Fruit fly (Drosophila melanogaster) whole organism, embryonic: ENCODE results near the gene Patr-1.
A peak's percentile ranks its signal among the peaks of the same experiment; 100 is the strongest.

Source experiments
- Bgb ChIP-seq: fragments of 200-800 bp; sonication (Bioruptor generic); IDR thresholded peaks from 2 replicates; pipeline ENCODE4 v1.3.6; 2022; ENCODE audit warnings: missing biosample characterization, missing genetic modification characterization; ENCODE audit not compliant: partially characterized antibody
- Bteb2 ChIP-seq: fragments of 200-800 bp; sonication (Bioruptor generic); optimal IDR thresholded peaks from 2 replicates; lab custom pipeline; 2016; ENCODE audit warnings: missing biosample characterization, missing genetic modification characterization
- CG10462 ChIP-seq: fragments of 200-800 bp; sonication (Bioruptor generic); optimal IDR thresholded peaks from 2 replicates; lab custom pipeline; 2016; ENCODE audit warnings: missing biosample characterization, missing genetic modification characterization
- CG11456 ChIP-seq: fragments of 200-800 bp; sonication (Bioruptor generic); IDR thresholded peaks from 3 replicates; pipeline ENCODE4 v1.3.6; 2022; ENCODE audit warnings: missing biosample characterization, missing genetic modification characterization
- CG12104 ChIP-seq: fragments of 200-800 bp; sonication (Bioruptor generic); optimal IDR thresholded peaks from 3 replicates; lab custom pipeline; 2016; ENCODE audit warnings: missing biosample characterization, missing genetic modification characterization
- CG12236 ChIP-seq: fragments of 200-800 bp; sonication (Bioruptor generic); optimal IDR thresholded peaks from 2 replicates; lab custom pipeline; 2016; ENCODE audit warnings: missing biosample characterization, missing genetic modification characterization
- CG13123 ChIP-seq: fragments of 200-800 bp; sonication (Bioruptor generic); optimal IDR thresholded peaks from 2 replicates; lab custom pipeline; 2016; ENCODE audit warnings: missing biosample characterization, missing genetic modification characterization
- CG14667 ChIP-seq: fragments of 200-800 bp; sonication (Bioruptor generic); IDR thresholded peaks from 2 replicates; pipeline ENCODE4 v1.3.6; 2022; ENCODE audit warnings: missing biosample characterization, missing genetic modification characterization
- CG17359 ChIP-seq: fragments of 200-800 bp; sonication (Bioruptor generic); optimal IDR thresholded peaks from 3 replicates; lab custom pipeline; 2018; ENCODE audit warnings: missing biosample characterization, mild to moderate bottlenecking, missing genetic modification characterization, moderate library complexity
- CG17385 ChIP-seq: fragments of 200-800 bp; sonication (Bioruptor generic); optimal IDR thresholded peaks from 3 replicates; lab custom pipeline; 2018; ENCODE audit warnings: missing biosample characterization, mild to moderate bottlenecking, missing genetic modification characterization
- CG17912 ChIP-seq: fragments of 200-800 bp; sonication (Bioruptor generic); optimal IDR thresholded peaks from 2 replicates; lab custom pipeline; 2018; ENCODE audit warnings: missing biosample characterization, mild to moderate bottlenecking, missing genetic modification characterization
- CG18262 ChIP-seq: fragments of 200-800 bp; optimal IDR thresholded peaks from 3 replicates; lab custom pipeline; 2019; ENCODE audit warnings: missing biosample characterization, mild to moderate bottlenecking, missing genetic modification characterization, moderate library complexity
- CG2712 ChIP-seq: fragments of 200-800 bp; optimal IDR thresholded peaks from 3 replicates; lab custom pipeline; 2019; ENCODE audit warnings: missing biosample characterization, mild to moderate bottlenecking, missing genetic modification characterization, moderate library complexity
- CG30403 ChIP-seq: fragments of 200-800 bp; sonication (Bioruptor generic); optimal IDR thresholded peaks from 3 replicates; lab custom pipeline; 2016; ENCODE audit warnings: missing biosample characterization, missing genetic modification characterization
- CG3281 ChIP-seq: fragments of 200-800 bp; sonication (Bioruptor generic); optimal IDR thresholded peaks from 3 replicates; lab custom pipeline; 2017; ENCODE audit warnings: missing biosample characterization, mild to moderate bottlenecking, missing genetic modification characterization
- CG3726 ChIP-seq: fragments of 200-800 bp; sonication (Bioruptor generic); IDR thresholded peaks from 3 replicates; pipeline ENCODE4, ENCODE4 v1.3.6; 2022; ENCODE audit warnings: missing biosample characterization, missing genetic modification characterization
- CG3995 ChIP-seq: fragments of 200-800 bp; sonication (Bioruptor generic); optimal IDR thresholded peaks from 3 replicates; lab custom pipeline; 2016; ENCODE audit warnings: missing biosample characterization, missing genetic modification characterization
- CG4617 ChIP-seq: fragments of 200-800 bp; sonication (Bioruptor generic); optimal IDR thresholded peaks from 3 replicates; lab custom pipeline; 2016; ENCODE audit warnings: missing biosample characterization, missing genetic modification characterization, borderline replicate concordance
- CG5180 ChIP-seq: fragments of 200-800 bp; sonication (Bioruptor generic); optimal IDR thresholded peaks from 3 replicates; lab custom pipeline; 2017; ENCODE audit warnings: missing biosample characterization, missing genetic modification characterization, mild to moderate bottlenecking, moderate library complexity, missing genetic modification reagents
- CG5245 ChIP-seq: fragments of 200-800 bp; sonication (Bioruptor generic); optimal IDR thresholded peaks from 3 replicates; lab custom pipeline; 2016; ENCODE audit warnings: missing biosample characterization, missing genetic modification characterization
- CG7928 ChIP-seq: fragments of 200-800 bp; sonication (Bioruptor generic); optimal IDR thresholded peaks from 2 replicates; lab custom pipeline; 2017; ENCODE audit warnings: missing biosample characterization, mild to moderate bottlenecking, missing genetic modification characterization
- CG9797 ChIP-seq: fragments of 200-800 bp; sonication (Bioruptor generic); optimal IDR thresholded peaks from 3 replicates; lab custom pipeline; 2018; ENCODE audit warnings: missing biosample characterization, mild to moderate bottlenecking, missing genetic modification characterization
- Camta ChIP-seq: fragments of 200-800 bp; sonication (Bioruptor generic); optimal IDR thresholded peaks from 2 replicates; lab custom pipeline; 2016; ENCODE audit warnings: missing biosample characterization, missing genetic modification characterization
- Dref ChIP-seq: fragments of 200-800 bp; sonication (Bioruptor generic); IDR thresholded peaks from 2 replicates; pipeline ENCODE4 v1.3.6; 2022; ENCODE audit warnings: missing biosample characterization, missing genetic modification characterization
- E2f2 ChIP-seq: fragments of 200-800 bp; sonication (Bioruptor generic); IDR thresholded peaks from 2 replicates; pipeline ENCODE4 v1.3.6; 2022; ENCODE audit warnings: missing biosample characterization, missing genetic modification characterization
- Elba2 ChIP-seq: fragments of 200-800 bp; sonication (Bioruptor generic); optimal IDR thresholded peaks from 3 replicates; lab custom pipeline; 2016; ENCODE audit warnings: missing biosample characterization, missing genetic modification characterization
- GATAe ChIP-seq: fragments of 200-800 bp; sonication (Bioruptor generic); conservative IDR thresholded peaks from 2 replicates; pipeline ENCODE4 v1.3.6; 2022; ENCODE audit warnings: missing biosample characterization, missing genetic modification characterization
- HmgD ChIP-seq: fragments of 200-800 bp; sonication (Bioruptor generic); optimal IDR thresholded peaks from 3 replicates; lab custom pipeline; 2016; ENCODE audit warnings: missing biosample characterization, missing genetic modification characterization
- Hsf ChIP-seq: fragments of 200-800 bp; sonication (Bioruptor generic); optimal IDR thresholded peaks from 3 replicates; lab custom pipeline; 2016; ENCODE audit warnings: missing biosample characterization, missing genetic modification characterization
- MESR4 ChIP-seq: fragments of 200-800 bp; sonication (Bioruptor generic); optimal IDR thresholded peaks from 2 replicates; lab custom pipeline; 2018; ENCODE audit warnings: missing biosample characterization, mild to moderate bottlenecking, missing genetic modification characterization, moderate library complexity
- Mad ChIP-seq: fragments of 200-800 bp; sonication (Bioruptor generic); optimal IDR thresholded peaks from 2 replicates; lab custom pipeline; 2016; ENCODE audit warnings: missing biosample characterization, missing genetic modification characterization
- Max ChIP-seq: fragments of 200-800 bp; sonication (Bioruptor generic); optimal IDR thresholded peaks from 2 replicates; lab custom pipeline; 2016; ENCODE audit warnings: missing biosample characterization, mild to moderate bottlenecking, missing genetic modification characterization
- Myb ChIP-seq: fragments of 200-800 bp; sonication (Bioruptor generic); optimal IDR thresholded peaks from 2 replicates; lab custom pipeline; 2016; ENCODE audit warnings: missing biosample characterization, missing genetic modification characterization
- Rx ChIP-seq: fragments of 200-800 bp; sonication (Bioruptor generic); IDR thresholded peaks from 2 replicates; pipeline ENCODE4 v1.3.6; 2022; ENCODE audit warnings: missing biosample characterization, missing genetic modification characterization
- Sox102F ChIP-seq: fragments of 200-800 bp; sonication (Bioruptor generic); optimal IDR thresholded peaks from 2 replicates; lab custom pipeline; 2018; ENCODE audit warnings: missing biosample characterization, mild to moderate bottlenecking, missing genetic modification characterization, moderate library complexity
- abd-A ChIP-seq: fragments of 200-800 bp; sonication (Bioruptor generic); optimal IDR thresholded peaks from 3 replicates; lab custom pipeline; 2019; ENCODE audit warnings: missing biosample characterization, mild to moderate bottlenecking, missing genetic modification characterization, moderate library complexity
- ara ChIP-seq: fragments of 200-800 bp; sonication (Bioruptor generic); IDR thresholded peaks from 2 replicates; pipeline ENCODE4 v1.3.6; 2022; ENCODE audit warnings: missing biosample characterization, missing genetic modification characterization
- chn ChIP-seq: fragments of 200-800 bp; sonication (Bioruptor generic); optimal IDR thresholded peaks from 2 replicates; lab custom pipeline; 2016; ENCODE audit warnings: missing biosample characterization, missing genetic modification characterization
- crp ChIP-seq, 2 experiments: fragments of 200-800 bp; sonication (Bioruptor generic); optimal IDR thresholded peaks; 2 replicates in 1 of 2; 3 replicates in 1 of 2; lab custom pipeline; 2017; ENCODE audit warnings: missing biosample characterization in 2 of 2, missing genetic modification characterization in 2 of 2, mild to moderate bottlenecking in 1 of 2, moderate library complexity in 1 of 2
- eve ChIP-seq, 2 experiments: fragments of >200 bp; optimal IDR thresholded peaks; 2 replicates each; lab custom pipeline; 2017; ENCODE audit warnings: missing biosample characterization in 2 of 2, missing genetic modification characterization in 2 of 2
- fd3F ChIP-seq: fragments of 200-800 bp; sonication (Bioruptor generic); optimal IDR thresholded peaks from 2 replicates; lab custom pipeline; 2018; ENCODE audit warnings: missing biosample characterization, mild to moderate bottlenecking, missing genetic modification characterization, moderate library complexity
- gce ChIP-seq: fragments of 200-800 bp; sonication (Bioruptor generic); IDR thresholded peaks from 3 replicates; pipeline ENCODE4 v1.3.6; 2022; ENCODE audit warnings: missing biosample characterization, missing genetic modification characterization
- jing ChIP-seq: fragments of 200-800 bp; sonication (Bioruptor generic); optimal IDR thresholded peaks from 2 replicates; lab custom pipeline; 2018; ENCODE audit warnings: missing biosample characterization, mild to moderate bottlenecking, missing genetic modification characterization
- ken ChIP-seq: fragments of 200-800 bp; sonication (Bioruptor generic); IDR thresholded peaks from 3 replicates; pipeline ENCODE4 v1.3.6; 2022; ENCODE audit warnings: missing biosample characterization, missing genetic modification characterization
- sd ChIP-seq: fragments of 200-800 bp; sonication (Bioruptor generic); optimal IDR thresholded peaks from 3 replicates; lab custom pipeline; 2018; ENCODE audit warnings: missing biosample characterization, mild to moderate bottlenecking, missing genetic modification characterization, moderate library complexity
- sisA ChIP-seq: fragments of 200-800 bp; sonication (Bioruptor generic); IDR thresholded peaks from 2 replicates; pipeline ENCODE4 v1.3.6; 2022; ENCODE audit warnings: missing biosample characterization, missing genetic modification characterization
- slp2 ChIP-seq: fragments of 200-800 bp; sonication (Bioruptor generic); optimal IDR thresholded peaks from 2 replicates; lab custom pipeline; 2016; ENCODE audit warnings: missing biosample characterization, missing genetic modification characterization
- vvl ChIP-seq: fragments of 200-800 bp; sonication (Bioruptor generic); IDR thresholded peaks from 2 replicates; pipeline ENCODE4 v1.3.6; 2022; ENCODE audit warnings: missing biosample characterization, missing genetic modification characterization
- wek ChIP-seq: fragments of 200-800 bp; sonication (Bioruptor generic); optimal IDR thresholded peaks from 3 replicates; lab custom pipeline; 2018; ENCODE audit warnings: missing biosample characterization, mild to moderate bottlenecking, missing genetic modification characterization, moderate library complexity
- z ChIP-seq: fragments of 200-800 bp; sonication (Bioruptor generic); IDR thresholded peaks from 3 replicates; pipeline ENCODE4 v1.3.6; 2022; ENCODE audit warnings: missing biosample characterization, missing genetic modification characterization
- zfh1 ChIP-seq: fragments of 200-800 bp; sonication (Bioruptor generic); IDR thresholded peaks from 3 replicates; pipeline ENCODE4 v1.3.6; 2022; ENCODE audit warnings: missing biosample characterization, missing genetic modification characterization

Gene Patr-1

dm6 chr3R:17059811-17060169 lies 16.4 kb downstream of the Patr-1 start (continued):
- TF ChIP-seq gce (GFP tag; lab: Robert Waterston, UW) (0 out of 3 replicates have a peak, but pooled peaks have one; percentile 10), sd (tag; lab: Kevin White, UChicago) (peak; percentile 91), CG17912 (GFP tag; lab: Kevin White, UChicago) (no peak), Camta (no peak), Elba2 (GFP tag; lab: Kevin White, UChicago) (no peak), CG12236 (GFP tag; lab: Kevin White, UChicago) (no peak), CG14667 (GFP tag; lab: Robert Waterston, UW) (no peak), z (peak; percentile 55; the same call in 1 of the 3 replicates), CG11456 (peak; percentile 53; the same call in 1 of the 3 replicates), CG13123 (no peak), ara (GFP tag; lab: Robert Waterston, UW) (0 out of 2 replicates have a peak, but pooled peaks have one; percentile 15), abd-A (peak; percentile 44), CG3995 (GFP tag; lab: Kevin White, UChicago) (no peak)

DNA sequence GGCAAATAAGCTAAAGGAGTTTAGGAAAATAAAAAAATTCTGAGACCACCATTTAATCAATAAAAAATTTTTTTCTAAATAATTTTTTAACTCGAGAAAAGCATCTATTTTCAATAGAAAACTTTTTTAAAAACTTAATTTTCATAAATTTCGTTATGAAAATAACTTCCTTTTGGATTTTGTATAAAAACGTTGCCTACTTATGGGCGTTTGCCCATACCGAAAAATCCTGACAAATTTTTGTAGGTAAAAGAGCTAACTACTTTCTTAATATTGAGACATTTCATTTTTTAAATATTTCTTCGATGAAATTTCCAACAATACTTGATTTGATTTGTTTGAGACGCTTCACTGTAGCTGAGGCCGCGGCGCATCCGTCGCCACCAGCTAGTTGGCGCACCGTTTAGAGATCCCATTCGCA lies 16.9 kb downstream of the Patr-1 start:
- TF ChIP-seq Hsf (GFP tag; lab: Kevin White, UChicago), result peak; percentile 33
- peak; percentile 73 for TF ChIP-seq CG30403
- peak; percentile 55 for TF ChIP-seq CG3281 (GFP tag; lab: Kevin White, UChicago)
- TF ChIP-seq CG2712 (tag; lab: Kevin White, UChicago), result peak; percentile 63
- no peak for TF ChIP-seq GATAe
- no peak for TF ChIP-seq CG4617 (GFP tag; lab: Kevin White, UChicago)
- TF ChIP-seq Rx (GFP tag; lab: Robert Waterston, UW), result no peak
- no peak for TF ChIP-seq vvl
- TF ChIP-seq fd3F (GFP tag; lab: Kevin White, UChicago), result peak; percentile 5
- TF ChIP-seq CG3726 (GFP tag; lab: Robert Waterston, UW), result 0 out of 3 replicates have a peak, but pooled peaks have one; percentile 33
- TF ChIP-seq CG10462 (GFP tag; lab: Kevin White, UChicago), result peak; percentile 17
- peak in 1 of 2 experiments; percentile 68 for TF ChIP-seq eve (GFP tag; optimal IDR thresholded peaks at IDR 0.05; lab: Kevin White, UChicago)
- TF ChIP-seq Myb, result peak; percentile 5
- TF ChIP-seq CG5245 (GFP tag; lab: Kevin White, UChicago), result no peak
- TF ChIP-seq Dref (GFP tag; lab: Robert Waterston, UW), result no peak
- peak; percentile 42; the same call in 1 of the 3 replicates for TF ChIP-seq zfh1
- no peak for TF ChIP-seq chn (GFP tag; lab: Kevin White, UChicago)
- TF ChIP-seq wek, result no peak
- no peak for TF ChIP-seq ken (GFP tag; lab: Robert Waterston, UW)
- TF ChIP-seq slp2 (GFP tag; lab: Kevin White, UChicago), result peak; percentile 16
- peak; percentile 69 for TF ChIP-seq Sox102F (GFP tag; lab: Kevin White, UChicago)
- TF ChIP-seq Bgb, result no peak
- TF ChIP-seq MESR4 (GFP tag; lab: Kevin White, UChicago), result no peak
- TF ChIP-seq Max, result peak; percentile 56
- TF ChIP-seq CG5180 (GFP tag; lab: Kevin White, UChicago), result peak; percentile 15
- TF ChIP-seq E2f2, result no peak
- TF ChIP-seq jing, result no peak
- no peak for TF ChIP-seq CG7928 (GFP tag; lab: Kevin White, UChicago)
- TF ChIP-seq CG9797 (GFP tag; lab: Kevin White, UChicago), result no peak
- peak; percentile 61 for TF ChIP-seq CG17359 (tag; lab: Kevin White, UChicago)
- TF ChIP-seq sisA (GFP tag; lab: Robert Waterston, UW), result 0 out of 2 replicates have a peak, but pooled peaks have one; percentile 10
- TF ChIP-seq HmgD (GFP tag; lab: Kevin White, UChicago), result no peak
- TF ChIP-seq CG17385 (GFP tag; lab: Kevin White, UChicago), result peak; percentile 50
- TF ChIP-seq Mad, result no peak
- TF ChIP-seq CG12104, result peak; percentile 56
- TF ChIP-seq crp (GFP tag; optimal IDR thresholded peaks at IDR 0.05; lab: Kevin White, UChicago), result no peak
- peak; percentile 27 for TF ChIP-seq Bteb2 (GFP tag; lab: Kevin White, UChicago)
- peak; percentile 79 for TF ChIP-seq CG18262 (tag; lab: Kevin White, UChicago)
